Worm (Caenorhabditis elegans): ENCODE measurements around the gene Y49E10.4.
A peak's percentile ranks its signal among the peaks of the same experiment; 100 is the strongest.

Gene Y49E10.4

DNA sequence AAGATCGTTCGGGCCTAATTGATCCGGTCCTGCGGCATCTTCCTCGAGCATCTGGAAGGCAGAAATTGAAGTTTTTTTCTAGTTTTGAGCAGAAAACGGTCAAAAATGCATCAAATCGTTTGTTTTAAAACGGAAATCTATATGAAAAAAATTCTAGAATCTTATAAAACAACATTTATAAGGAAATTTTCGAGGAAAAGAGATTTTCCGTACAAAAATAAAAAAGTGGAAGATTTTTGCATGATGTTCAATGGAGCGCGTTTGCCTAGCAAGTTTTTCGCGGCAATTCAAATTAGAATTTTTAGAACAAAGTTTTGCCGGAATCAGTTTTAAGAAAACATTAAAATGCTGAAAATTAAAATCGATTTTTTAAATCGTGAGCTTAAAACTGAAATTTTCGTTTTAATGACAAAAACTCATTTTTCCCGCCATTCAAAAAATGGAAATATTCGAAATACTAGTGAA is 6.4 kb downstream of the Y49E10.4 start, which contains the start of gene pph-4.2 (continued):
- TF ChIP-seq unc-130 (tag; optimal IDR thresholded peaks at IDR 0.05) (no peak), mab-9 (GFP tag; IDR thresholded peaks at IDR 0.05) (no peak), elt-3 (tag; optimal IDR thresholded peaks at IDR 0.05) (no peak), ceh-82 (tag; optimal IDR thresholded peaks at IDR 0.05) (peak in 1 of 3 experiments; percentile 49), ama-1 (optimal IDR thresholded peaks at IDR 0.05) (no peak), irx-1 (tag; optimal IDR thresholded peaks at IDR 0.05) (no peak), rnt-1 (tag; optimal IDR thresholded peaks at IDR 0.05) (peak; percentile 57), ztf-11 (tag; optimal IDR thresholded peaks at IDR 0.05) (no peak), dpl-1 (GFP tag; optimal IDR thresholded peaks at IDR 0.05) (peak; percentile 88 to 94 (median 91)), ceh-90 (tag; optimal IDR thresholded peaks at IDR 0.05) (no peak), fkh-4 (tag; optimal IDR thresholded peaks at IDR 0.05; ENCODE audit: borderline replicate concordance) (no peak), unc-98 (GFP tag; IDR thresholded peaks at IDR 0.05) (no peak), nhr-77 (tag; optimal IDR thresholded peaks at IDR 0.05) (no peak), nhr-20 (tag; optimal IDR thresholded peaks at IDR 0.05) (peak; percentile 28), nhr-28 (tag; optimal IDR thresholded peaks at IDR 0.05) (no peak), lin-39 (tag; optimal IDR thresholded peaks at IDR 0.05) (no peak), fkh-10 (GFP tag; optimal IDR thresholded peaks at IDR 0.05) (no peak), zag-1 (tag; optimal IDR thresholded peaks at IDR 0.05) (no peak), nhr-237 (tag; optimal IDR thresholded peaks at IDR 0.05) (no peak), nhr-47 (tag; optimal IDR thresholded peaks at IDR 0.05) (peak; percentile 49), ceh-8 (GFP tag; optimal IDR thresholded peaks at IDR 0.05) (no peak), lsy-2 (tag; optimal IDR thresholded peaks at IDR 0.05) (peak; percentile 58 to 78), C04F5.9 (tag; optimal IDR thresholded peaks at IDR 0.05) (no peak), pax-3 (tag; optimal IDR thresholded peaks at IDR 0.05) (no peak), fos-1 (tag; optimal IDR thresholded peaks at IDR 0.05) (no peak), vab-15 (tag; optimal IDR thresholded peaks at IDR 0.05) (no peak), lin-14 (GFP tag; optimal IDR thresholded peaks at IDR 0.05) (no peak), ces-1 (GFP tag; optimal IDR thresholded peaks at IDR 0.05) (no peak), swsn-7 (tag; optimal IDR thresholded peaks at IDR 0.05) (no peak), sox-4 (tag; optimal IDR thresholded peaks at IDR 0.05) (no peak), jun-1 (tag; optimal IDR thresholded peaks at IDR 0.05) (no peak), ztf-4 (tag; optimal IDR thresholded peaks at IDR 0.05) (no peak), snpc-4 (tag; optimal IDR thresholded peaks at IDR 0.05) (no peak), elt-2 (tag; optimal IDR thresholded peaks at IDR 0.05) (no peak), aly-2 (tag; optimal IDR thresholded peaks at IDR 0.05) (no peak), nhr-19 (GFP tag; conservative IDR thresholded peaks at IDR 0.05) (no peak), ceh-63 (GFP tag; optimal IDR thresholded peaks at IDR 0.05) (no peak), tlp-1 (tag; optimal IDR thresholded peaks at IDR 0.05) (no peak), fkh-8 (tag; optimal IDR thresholded peaks at IDR 0.05) (no peak)

DNA sequence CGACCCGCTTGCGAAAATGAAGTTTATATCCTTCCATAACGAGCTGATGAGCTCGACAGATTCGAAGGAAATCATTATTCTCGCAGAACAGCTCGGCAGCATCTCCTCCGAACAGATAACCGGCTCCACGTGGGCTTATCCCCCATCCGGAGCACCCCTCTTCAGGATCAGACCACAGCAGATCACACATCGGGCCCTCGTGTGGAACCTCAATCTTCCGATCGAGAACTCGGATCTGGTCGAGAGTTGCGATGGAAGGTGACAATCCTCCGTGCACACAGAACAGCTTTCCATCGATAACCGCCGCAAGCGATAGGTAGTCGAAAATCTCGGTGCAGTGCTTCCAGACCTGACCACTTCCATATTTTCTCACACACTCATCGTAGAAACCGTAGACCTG is 8.0 kb downstream of the Y49E10.4 start:
- TF ChIP-seq efl-1 (optimal IDR thresholded peaks at IDR 0.05) (no peak), efl-1 (GFP tag; optimal IDR thresholded peaks at IDR 0.05 in 1 of 2) (no peak), nhr-90 (tag; optimal IDR thresholded peaks at IDR 0.05; ENCODE audit: poor library complexity) (no peak), zip-4 (GFP tag; optimal IDR thresholded peaks at IDR 0.05) (no peak), grh-1 (GFP tag; IDR thresholded peaks at IDR 0.05) (no peak), dpl-1 (GFP tag; optimal IDR thresholded peaks at IDR 0.05) (no peak), xbp-1 (tag; optimal IDR thresholded peaks at IDR 0.05) (no peak), sptf-1 (tag; optimal IDR thresholded peaks at IDR 0.05) (no peak), lin-39 (tag; optimal IDR thresholded peaks at IDR 0.05) (no peak), lin-13 (GFP tag; optimal IDR thresholded peaks at IDR 0.05) (no peak), nhr-71 (tag; optimal IDR thresholded peaks at IDR 0.05) (no peak), nhr-28 (tag; optimal IDR thresholded peaks at IDR 0.05) (no peak), F16B12.6 (tag; optimal IDR thresholded peaks at IDR 0.05) (no peak), unc-62 (GFP tag; optimal IDR thresholded peaks at IDR 0.05) (no peak), jun-1 (tag; optimal IDR thresholded peaks at IDR 0.05) (no peak)

All from whole organism, L1 larva.